Worm (Caenorhabditis elegans) whole organism, L1 larva: ENCODE measurements around the gene Y51H7C.13.
A peak's percentile ranks its signal among the peaks of the same experiment; 100 is the strongest.

Experiments
- C34B4.2 ChIP-seq: sonication (generic microtip); optimal IDR thresholded peaks from 2 replicates; lab custom pipeline; 2017; ENCODE audit warnings: mild to moderate bottlenecking, missing genetic modification characterization, missing compliant biosample characterization
- Y116A8C.19 ChIP-seq: sonication (generic microtip); optimal IDR thresholded peaks from 2 replicates; lab custom pipeline; 2016; ENCODE audit warnings: missing compliant biosample characterization, missing genetic modification characterization, borderline replicate concordance
- ces-1 ChIP-seq: fragments of 150-350 bp; optimal IDR thresholded peaks from 2 replicates; lab custom pipeline; 2014; ENCODE audit warnings: missing biosample characterization, missing genetic modification reagents, missing genetic modification characterization
- efl-1 ChIP-seq, 4 experiments: fragments of 150-350 bp; optimal IDR thresholded peaks in 3 of 4; peaks in 1 of 4; 1 replicate in 1 of 4; 2 replicates in 3 of 4; lab custom pipeline; 2014; ENCODE audit warnings: missing biosample characterization in 2 of 4, missing genetic modification characterization in 2 of 4, missing genetic modification reagents in 2 of 4
- efl-3 ChIP-seq: fragments of 200-800 bp; sonication (Bioruptor generic); optimal IDR thresholded peaks from 2 replicates; lab custom pipeline; 2018; ENCODE audit warnings: mild to moderate bottlenecking, missing genetic modification characterization, missing compliant biosample characterization
- egl-13 ChIP-seq: sonication (generic microtip); optimal IDR thresholded peaks from 2 replicates; lab custom pipeline; 2016; ENCODE audit warnings: missing genotype, missing genetic modification reagents, missing genetic modification characterization, missing compliant biosample characterization
- egl-27 ChIP-seq, 2 experiments: fragments of 150-350 bp in 1 of 2; sonication (generic microtip); optimal IDR thresholded peaks; 3 replicates each; lab custom pipeline; 2017 to 2018; ENCODE audit warnings: missing biosample characterization in 2 of 2, missing genetic modification characterization in 2 of 2, missing genetic modification reagents in 2 of 2
- elt-2 ChIP-seq: sonication (generic microtip); optimal IDR thresholded peaks from 2 replicates; lab custom pipeline; 2016; ENCODE audit warnings: missing genetic modification characterization, mild to moderate bottlenecking, inconsistent platforms, missing compliant biosample characterization, missing genetic modification reagents
- elt-3 ChIP-seq, 6 experiments: fragments of 150-350 bp in 1 of 6; sonication (generic microtip); optimal IDR thresholded peaks; 2 replicates each; lab custom pipeline; 2017 to 2018; ENCODE audit warnings: missing biosample characterization in 6 of 6, missing genetic modification characterization in 6 of 6, inconsistent platforms in 1 of 6
- ets-5 ChIP-seq: fragments of 200-800 bp; sonication (Bioruptor generic); IDR thresholded peaks from 2 replicates; pipeline ENCODE4 v1.3.6; 2022; ENCODE audit warnings: missing genetic modification characterization, missing compliant biosample characterization
- fos-1 ChIP-seq: fragments of 150-350 bp; optimal IDR thresholded peaks from 2 replicates; lab custom pipeline; 2014; ENCODE audit warnings: missing biosample characterization, missing genetic modification characterization
- hlh-17 ChIP-seq: fragments of 200-800 bp; sonication (Bioruptor generic); optimal IDR thresholded peaks from 2 replicates; lab custom pipeline; 2018; ENCODE audit warnings: missing genetic modification characterization, mild to moderate bottlenecking, missing compliant biosample characterization, moderate library complexity, borderline replicate concordance
- hlh-4 ChIP-seq: sonication (generic microtip); optimal IDR thresholded peaks from 2 replicates; lab custom pipeline; 2016; ENCODE audit warnings: mild to moderate bottlenecking, missing genetic modification characterization, missing compliant biosample characterization
- isw-1 ChIP-seq: fragments of 200-800 bp; sonication (Bioruptor generic); IDR thresholded peaks from 2 replicates; pipeline ENCODE4 v1.3.6; 2022; ENCODE audit warnings: missing genetic modification characterization, missing compliant biosample characterization
- lin-15B ChIP-seq: fragments of 150-350 bp; sonication (generic microtip); optimal IDR thresholded peaks from 3 replicates; lab custom pipeline; 2014; ENCODE audit warnings: missing biosample characterization, missing genetic modification characterization
- lsy-2 ChIP-seq, 2 experiments: fragments of 150-350 bp; optimal IDR thresholded peaks; 2 replicates each; lab custom pipeline; 2014; ENCODE audit warnings: missing biosample characterization in 2 of 2, missing genetic modification characterization in 2 of 2
- mab-9 ChIP-seq: fragments of 200-800 bp; sonication (Bioruptor generic); IDR thresholded peaks from 2 replicates; pipeline ENCODE4 v1.3.6; 2022; ENCODE audit warnings: missing genetic modification reagents, missing genetic modification characterization, missing compliant biosample characterization
- mep-1 ChIP-seq: fragments of 150-350 bp; optimal IDR thresholded peaks from 2 replicates; lab custom pipeline; 2014; ENCODE audit warnings: missing biosample characterization, missing genetic modification characterization
- nhr-11 ChIP-seq: fragments of 150-350 bp; optimal IDR thresholded peaks from 2 replicates; lab custom pipeline; 2014; ENCODE audit warnings: missing biosample characterization, missing genetic modification characterization
- nhr-12 ChIP-seq: sonication (generic microtip); optimal IDR thresholded peaks from 2 replicates; lab custom pipeline; 2017; ENCODE audit warnings: missing biosample characterization, missing genetic modification characterization
- nhr-19 ChIP-seq: fragments of 200-800 bp; sonication (Bioruptor generic); conservative IDR thresholded peaks from 2 replicates; pipeline ENCODE4 v1.3.6; 2022; ENCODE audit warnings: missing genetic modification characterization, missing compliant biosample characterization
- nhr-71 ChIP-seq: sonication (generic microtip); optimal IDR thresholded peaks from 2 replicates; lab custom pipeline; 2016; ENCODE audit warnings: mild to moderate bottlenecking, missing genetic modification characterization, moderate library complexity, missing compliant biosample characterization
- nhr-76 ChIP-seq: sonication (generic microtip); optimal IDR thresholded peaks from 2 replicates; lab custom pipeline; 2017; ENCODE audit warnings: missing biosample characterization, missing genetic modification characterization
- nhr-84 ChIP-seq: sonication (generic microtip); optimal IDR thresholded peaks from 2 replicates; lab custom pipeline; 2017; ENCODE audit warnings: missing biosample characterization, missing genetic modification characterization
- nhr-90 ChIP-seq: sonication (generic microtip); optimal IDR thresholded peaks from 2 replicates; lab custom pipeline; 2016; ENCODE audit warnings: mild to moderate bottlenecking, missing genetic modification characterization, missing compliant biosample characterization; ENCODE audit not compliant: poor library complexity
- pax-3 ChIP-seq: fragments of 200-800 bp; sonication (Bioruptor generic); optimal IDR thresholded peaks from 2 replicates; lab custom pipeline; 2018; ENCODE audit warnings: mild to moderate bottlenecking, missing genetic modification characterization, moderate library complexity, missing compliant biosample characterization
- pqm-1 ChIP-seq: sonication (generic microtip); optimal IDR thresholded peaks from 3 replicates; lab custom pipeline; 2017; ENCODE audit warnings: missing biosample characterization, missing genetic modification characterization
- snu-23 ChIP-seq: sonication (generic microtip); optimal IDR thresholded peaks from 2 replicates; lab custom pipeline; 2016; ENCODE audit warnings: missing genetic modification characterization, missing compliant biosample characterization
- sup-37 ChIP-seq: fragments of 200-800 bp; sonication (Bioruptor generic); optimal IDR thresholded peaks from 2 replicates; lab custom pipeline; 2018; ENCODE audit warnings: mild to moderate bottlenecking, missing genetic modification characterization, missing compliant biosample characterization
- swsn-7 ChIP-seq: sonication (generic microtip); optimal IDR thresholded peaks from 2 replicates; lab custom pipeline; 2016; ENCODE audit warnings: missing genetic modification characterization, missing compliant biosample characterization
- tbx-2 ChIP-seq: sonication (generic microtip); optimal IDR thresholded peaks from 2 replicates; lab custom pipeline; 2016; ENCODE audit warnings: missing genetic modification characterization, missing compliant biosample characterization
- unc-130 ChIP-seq: fragments of 150-350 bp; optimal IDR thresholded peaks from 2 replicates; lab custom pipeline; 2017; ENCODE audit warnings: missing biosample characterization, missing genetic modification characterization, inconsistent platforms
- unc-30 ChIP-seq: sonication (generic microtip); optimal IDR thresholded peaks from 2 replicates; lab custom pipeline; 2017; ENCODE audit warnings: missing biosample characterization, missing genetic modification characterization
- unc-62 ChIP-seq: fragments of 150-350 bp; optimal IDR thresholded peaks from 2 replicates; lab custom pipeline; 2014; ENCODE audit warnings: missing biosample characterization, missing genetic modification reagents, missing genetic modification characterization
- unc-86 ChIP-seq: sonication (generic microtip); optimal IDR thresholded peaks from 2 replicates; lab custom pipeline; 2016; ENCODE audit warnings: missing genetic modification characterization, missing compliant biosample characterization
- unc-98 ChIP-seq: fragments of 200-800 bp; sonication (Bioruptor generic); IDR thresholded peaks from 2 replicates; pipeline ENCODE4 v1.3.6; 2022; ENCODE audit warnings: missing genetic modification characterization, missing compliant biosample characterization
- vab-15 ChIP-seq: sonication (generic microtip); optimal IDR thresholded peaks from 2 replicates; lab custom pipeline; 2017; ENCODE audit warnings: missing genotype, mild to moderate bottlenecking, missing genetic modification characterization, missing compliant biosample characterization
- xbp-1 ChIP-seq: sonication (generic microtip); optimal IDR thresholded peaks from 2 replicates; lab custom pipeline; 2016; ENCODE audit warnings: missing genetic modification characterization, missing compliant biosample characterization
- zag-1 ChIP-seq: fragments of 150-350 bp; optimal IDR thresholded peaks from 2 replicates; lab custom pipeline; 2014; ENCODE audit warnings: missing biosample characterization, missing genetic modification characterization
- zip-4 ChIP-seq: fragments of 200-800 bp; sonication (Bioruptor generic); optimal IDR thresholded peaks from 2 replicates; lab custom pipeline; 2018; ENCODE audit warnings: mild to moderate bottlenecking, missing genetic modification characterization, moderate library complexity, missing compliant biosample characterization
- ztf-11 ChIP-seq, 2 experiments: sonication (generic microtip); optimal IDR thresholded peaks; 2 replicates each; lab custom pipeline; 2016 to 2017; ENCODE audit warnings: missing genetic modification characterization in 2 of 2, missing biosample characterization in 1 of 2, missing compliant biosample characterization in 1 of 2

Y51H7C.13 gene

ce11 chrII:1501614-1502355, 35.4 kb upstream of the Y51H7C.13 start (continued):
- TF ChIP-seq nhr-76 (tag; lab: Kevin White, UChicago) (no peak), ets-5 (GFP tag; lab: Robert Waterston, UW) (no peak), lsy-2 (tag; optimal IDR thresholded peaks at IDR 0.05; lab: Kevin White, UChicago) (peak; percentile 44 to 46), zag-1 (tag; lab: Kevin White, UChicago) (no peak), efl-3 (GFP tag; lab: Kevin White, UChicago) (no peak), hlh-17 (GFP tag; lab: Kevin White, UChicago) (no peak), mab-9 (GFP tag; lab: Robert Waterston, UW) (no peak), ztf-11 (tag; optimal IDR thresholded peaks at IDR 0.05; lab: Kevin White, UChicago) (no peak), egl-27 (tag; optimal IDR thresholded peaks at IDR 0.05; lab: Kevin White, UChicago) (no peak), nhr-19 (GFP tag; lab: Robert Waterston, UW) (peak; percentile 66), tbx-2 (tag; lab: Kevin White, UChicago) (peak; percentile 30), mep-1 (peak; percentile 15), efl-1 (optimal IDR thresholded peaks at IDR 0.05; lab: Kevin White, UChicago) (peak; percentile 31 to 33), efl-1 (GFP tag; optimal IDR thresholded peaks at IDR 0.05 in 1 of 2; lab: Kevin White, UChicago) (peak in 1 of 2 experiments; percentile 27), nhr-12 (tag; lab: Kevin White, UChicago) (no peak), egl-13 (tag; lab: Kevin White, UChicago) (peak; percentile 55), unc-86 (tag; lab: Kevin White, UChicago) (no peak), sup-37 (no peak), swsn-7 (tag; lab: Kevin White, UChicago) (peak; percentile 38), isw-1 (no peak), unc-98 (GFP tag; lab: Robert Waterston, UW) (0 out of 2 replicates have a peak, but pooled peaks have one; percentile 28), nhr-90 (tag; lab: Kevin White, UChicago) (no peak), vab-15 (tag; lab: Kevin White, UChicago) (no peak), unc-62 (GFP tag; lab: Kevin White, UChicago) (no peak), ces-1 (no peak), elt-3 (tag; optimal IDR thresholded peaks at IDR 0.05; lab: Kevin White, UChicago) (no peak), nhr-71 (tag; lab: Kevin White, UChicago) (peak; percentile 81), lin-15B (tag; lab: Kevin White, UChicago) (no peak), pqm-1 (no peak), fos-1 (tag; lab: Kevin White, UChicago) (no peak), C34B4.2 (no peak), unc-130 (tag; lab: Kevin White, UChicago) (peak; percentile 7), nhr-84 (tag; lab: Kevin White, UChicago) (no peak), zip-4 (peak; percentile 90), nhr-11 (tag; lab: Kevin White, UChicago) (no peak), hlh-4 (tag; lab: Kevin White, UChicago) (no peak), pax-3 (tag; lab: Kevin White, UChicago) (no peak), Y116A8C.19 (tag; lab: Kevin White, UChicago) (no peak), elt-2 (tag; lab: Kevin White, UChicago) (no peak), snu-23 (GFP tag; lab: Kevin White, UChicago) (peak; percentile 58), xbp-1 (no peak), unc-30 (tag; lab: Kevin White, UChicago) (no peak)
